Fruit fly (Drosophila melanogaster): ENCODE measurements around the gene CG5126.
A peak's percentile ranks its signal among the peaks of the same experiment; 100 is the strongest.

The CG5126 gene

dm6 chr2L:1230691-1231090, 46.9 kb upstream of the CG5126 start (continued):
- no peak for TF ChIP-seq Elba2 (GFP tag; optimal IDR thresholded peaks at IDR 0.05)
- TF ChIP-seq CG11695 (GFP tag; IDR thresholded peaks at IDR 0.05): 0 out of 3 replicates have a peak, but pooled peaks have one; percentile 10
- no peak for TF ChIP-seq hth (optimal IDR thresholded peaks at IDR 0.05)
- no peak for TF ChIP-seq sqz (GFP tag; optimal IDR thresholded peaks at IDR 0.05)
- no peak for TF ChIP-seq tna (GFP tag; IDR thresholded peaks at IDR 0.05; ENCODE audit: partially characterized antibody)
- TF ChIP-seq CG11723 (GFP tag; optimal IDR thresholded peaks at IDR 0.05): no peak
- peak; percentile 68 for TF ChIP-seq Fer1 (GFP tag; optimal IDR thresholded peaks at IDR 0.05)
- TF ChIP-seq CG32532 (GFP tag; IDR thresholded peaks at IDR 0.05): peak; percentile 20; the same call in 1 of the 2 replicates
- TF ChIP-seq Adf1 (GFP tag; IDR thresholded peaks at IDR 0.05): no peak
- TF ChIP-seq Kr (GFP tag; optimal IDR thresholded peaks at IDR 0.05): no peak
- TF ChIP-seq Ssrp (tag; optimal IDR thresholded peaks at IDR 0.05): no peak
- TF ChIP-seq CG12236 (GFP tag; optimal IDR thresholded peaks at IDR 0.05): no peak
- TF ChIP-seq Usf (GFP tag; optimal IDR thresholded peaks at IDR 0.05): no peak
- no peak for TF ChIP-seq cg (GFP tag; optimal IDR thresholded peaks at IDR 0.05)
- no peak for TF ChIP-seq Dp (GFP tag; optimal IDR thresholded peaks at IDR 0.05)
- no peak for TF ChIP-seq crc (GFP tag; optimal IDR thresholded peaks at IDR 0.05)
- TF ChIP-seq Ets65A (GFP tag): no peak
- TF ChIP-seq CG17612 (GFP tag; IDR thresholded peaks at IDR 0.05): no peak
- TF ChIP-seq Opbp (GFP tag; IDR thresholded peaks at IDR 0.05; ENCODE audit: partially characterized antibody): no peak
- no peak for TF ChIP-seq Spps (tag; optimal IDR thresholded peaks at IDR 0.05)
- peak; percentile 32; the same call in 1 of the 2 replicates for TF ChIP-seq CG6689 (GFP tag; IDR thresholded peaks at IDR 0.05)
- peak; percentile 58 for TF ChIP-seq CG2678 (tag; optimal IDR thresholded peaks at IDR 0.05)
- no peak for TF ChIP-seq CG9215 (GFP tag; IDR thresholded peaks at IDR 0.05)
- TF ChIP-seq CG31365 (tag; optimal IDR thresholded peaks at IDR 0.05): no peak
- TF ChIP-seq CG4282 (GFP tag; optimal IDR thresholded peaks at IDR 0.05): no peak
- TF ChIP-seq CG11560 (tag; IDR thresholded peaks at IDR 0.05): no peak
- no peak for TF ChIP-seq CkIIα-i1 (GFP tag; IDR thresholded peaks at IDR 0.05)
- no peak for TF ChIP-seq GATAe (GFP tag; conservative IDR thresholded peaks at IDR 0.05)
- no peak for TF ChIP-seq CG10274 (GFP tag; optimal IDR thresholded peaks at IDR 0.05)
- no peak for TF ChIP-seq gcm (GFP tag; optimal IDR thresholded peaks at IDR 0.05)
- no peak for TF ChIP-seq Dref (GFP tag; IDR thresholded peaks at IDR 0.05)
- no peak for TF ChIP-seq dati (GFP tag; IDR thresholded peaks at IDR 0.05)
- no peak for TF ChIP-seq wor (GFP tag; IDR thresholded peaks at IDR 0.05)
- TF ChIP-seq slp2 (GFP tag; optimal IDR thresholded peaks at IDR 0.05): no peak
- TF ChIP-seq CG11504 (tag; optimal IDR thresholded peaks at IDR 0.05): peak; percentile 59
- TF ChIP-seq CG31388 (GFP tag; optimal IDR thresholded peaks at IDR 0.05): no peak
- peak; percentile 6 for TF ChIP-seq CG30403 (GFP tag; optimal IDR thresholded peaks at IDR 0.05)
- TF ChIP-seq C15 (GFP tag; IDR thresholded peaks at IDR 0.05): no peak
- TF ChIP-seq NfI (GFP tag; optimal IDR thresholded peaks at IDR 0.05): peak; percentile 12
- no peak for TF ChIP-seq CG8765 (GFP tag; IDR thresholded peaks at IDR 0.05)
- TF ChIP-seq eyg (GFP tag; optimal IDR thresholded peaks at IDR 0.05): no peak
- TF ChIP-seq CG34376 (GFP tag; optimal IDR thresholded peaks at IDR 0.05): no peak
- TF ChIP-seq rib (GFP tag; IDR thresholded peaks at IDR 0.05): no peak
- TF ChIP-seq CG2712 (tag; optimal IDR thresholded peaks at IDR 0.05): peak; percentile 18
- TF ChIP-seq CTCF (GFP tag; optimal IDR thresholded peaks at IDR 0.05): no peak
- no peak for TF ChIP-seq HLH3B (GFP tag; IDR thresholded peaks at IDR 0.05)
- TF ChIP-seq CG7928 (GFP tag; optimal IDR thresholded peaks at IDR 0.05): no peak
- peak; percentile 44 for TF ChIP-seq PHDP (tag; optimal IDR thresholded peaks at IDR 0.05)
- no peak for TF ChIP-seq Xbp1 (GFP tag; optimal IDR thresholded peaks at IDR 0.05)
- TF ChIP-seq CG32772 (GFP tag; IDR thresholded peaks at IDR 0.05): no peak
- TF ChIP-seq Abd-B (GFP tag; optimal IDR thresholded peaks at IDR 0.05): no peak
- TF ChIP-seq H2.0 (GFP tag; IDR thresholded peaks at IDR 0.05): no peak
- no peak for TF ChIP-seq CG9932 (GFP tag; IDR thresholded peaks at IDR 0.05)
- no peak for TF ChIP-seq Side (GFP tag; optimal IDR thresholded peaks at IDR 0.05)

Measured in whole organism, embryonic.